Worm (Caenorhabditis elegans) whole organism, young adult: ENCODE measurements around the gene F08F8.9.

Experiments used
- C17E4.6 ChIP-seq: fragments of 200-800 bp; sonication (Bioruptor generic); IDR thresholded peaks from 2 replicates; pipeline ENCODE4 v1.3.6; 2022; ENCODE audit warnings: missing genetic modification reagents, missing genetic modification characterization, missing compliant biosample characterization
- F37B4.10 ChIP-seq: fragments of 200-800 bp; sonication (Bioruptor generic); IDR thresholded peaks from 2 replicates; pipeline ENCODE4 v1.3.6; 2022; ENCODE audit warnings: missing genetic modification characterization, missing compliant biosample characterization
- F39B2.1 ChIP-seq: fragments of 200-800 bp; sonication (Bioruptor generic); IDR thresholded peaks from 2 replicates; pipeline ENCODE4 v1.3.6; 2022; ENCODE audit warnings: missing genetic modification reagents, missing genetic modification characterization, missing compliant biosample characterization
- Y53G8AR.9 ChIP-seq: fragments of 200-800 bp; sonication (Bioruptor generic); conservative IDR thresholded peaks from 2 replicates; pipeline ENCODE4 v1.3.6; 2022; ENCODE audit warnings: missing genetic modification reagents, missing genetic modification characterization, missing compliant biosample characterization
- aptf-2 ChIP-seq: fragments of 200-800 bp; sonication (Bioruptor generic); conservative IDR thresholded peaks from 2 replicates; pipeline ENCODE4 v1.3.6; 2022; ENCODE audit warnings: missing genetic modification reagents, missing genetic modification characterization, missing compliant biosample characterization
- ceh-27 ChIP-seq: fragments of 200-800 bp; sonication (Bioruptor generic); optimal IDR thresholded peaks from 2 replicates; lab custom pipeline; 2018; ENCODE audit warnings: mild to moderate bottlenecking, missing genetic modification characterization, moderate library complexity, missing compliant biosample characterization
- ceh-58 ChIP-seq: fragments of 200-800 bp; sonication (Bioruptor generic); IDR thresholded peaks from 2 replicates; pipeline ENCODE4 v1.3.6; 2022; ENCODE audit warnings: missing genetic modification characterization, missing compliant biosample characterization
- egrh-3 ChIP-seq: fragments of 200-800 bp; sonication (Bioruptor generic); IDR thresholded peaks from 2 replicates; pipeline ENCODE4 v1.3.6; 2022; ENCODE audit warnings: missing genetic modification reagents, missing genetic modification characterization, missing compliant biosample characterization
- him-1 ChIP-seq: sonication (generic microtip); optimal IDR thresholded peaks from 2 replicates; lab custom pipeline; 2016; ENCODE audit warnings: missing genotype, missing genetic modification reagents, missing genetic modification characterization, missing compliant biosample characterization
- hmg-20 ChIP-seq: fragments of 200-800 bp; sonication (Bioruptor generic); IDR thresholded peaks from 2 replicates; pipeline ENCODE4 v1.3.6; 2022; ENCODE audit warnings: missing genetic modification reagents, missing genetic modification characterization, missing compliant biosample characterization
- nfya-1 ChIP-seq: sonication (generic microtip); optimal IDR thresholded peaks from 2 replicates; lab custom pipeline; 2017; ENCODE audit warnings: antibody characterized with exemption, missing compliant biosample characterization, missing genetic modification characterization, borderline replicate concordance; ENCODE audit not compliant: insufficient read depth
- rec-8 ChIP-seq, 2 experiments: sonication (generic microtip); optimal IDR thresholded peaks; 2 replicates each; lab custom pipeline; 2016; ENCODE audit warnings: mild to moderate bottlenecking in 2 of 2, missing genetic modification characterization in 2 of 2, missing genetic modification reagents in 2 of 2, missing genotype in 2 of 2, missing biosample characterization in 1 of 2, missing compliant biosample characterization in 1 of 2, moderate library complexity in 1 of 2
- tbp1 ChIP-seq: fragments of 200-800 bp; sonication (Bioruptor generic); optimal IDR thresholded peaks from 2 replicates; lab custom pipeline; 2018; ENCODE audit warnings: mild to moderate bottlenecking, missing genetic modification characterization, missing compliant biosample characterization
- zim-3 ChIP-seq: sonication (generic microtip); optimal IDR thresholded peaks from 2 replicates; lab custom pipeline; 2017; ENCODE audit warnings: mild to moderate bottlenecking, missing genetic modification characterization, moderate library complexity, missing compliant biosample characterization

DNA sequence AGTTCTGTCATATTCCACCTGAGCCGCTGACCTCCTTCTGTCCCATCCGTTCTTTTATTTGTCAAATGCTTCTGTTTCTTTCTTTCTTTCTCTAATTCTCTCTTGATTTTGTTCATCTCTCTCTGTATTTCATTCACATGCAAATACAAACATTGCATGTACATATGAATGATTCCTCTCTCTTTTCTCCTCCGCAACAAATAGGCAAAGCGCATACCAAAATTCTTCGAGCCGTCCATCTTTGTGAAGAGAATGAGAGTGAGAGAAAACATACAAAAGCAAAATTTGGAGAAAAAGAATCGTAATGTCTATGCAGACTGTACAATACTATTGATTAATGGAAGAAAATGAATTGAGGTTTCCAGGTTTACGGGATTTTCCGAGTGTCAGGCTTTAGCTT, 36.4 kb downstream of the F08F8.9 start:
- TF ChIP-seq zim-3 (tag; lab: Kevin White, UChicago): no peak
- TF ChIP-seq nfya-1: no peak
- no peak for TF ChIP-seq hmg-20
- TF ChIP-seq rec-8 (tag; optimal IDR thresholded peaks at IDR 0.05; lab: Kevin White, UChicago): no peak
- TF ChIP-seq tbp1 (GFP tag; lab: Kevin White, UChicago): no peak
- no peak for TF ChIP-seq F39B2.1 (GFP tag; lab: Robert Waterston, UW)
- TF ChIP-seq egrh-3 (GFP tag; lab: Robert Waterston, UW): no peak
- TF ChIP-seq him-1 (tag; lab: Kevin White, UChicago): no peak
- no peak for TF ChIP-seq C17E4.6
- TF ChIP-seq F37B4.10: no peak
- no peak for TF ChIP-seq ceh-58 (GFP tag; lab: Robert Waterston, UW)
- no peak for TF ChIP-seq aptf-2
- TF ChIP-seq ceh-27 (GFP tag; lab: Kevin White, UChicago): no peak
- TF ChIP-seq Y53G8AR.9: no peak
